Worm (Caenorhabditis elegans): ENCODE measurements around the gene cdh-3.

The cdh-3 gene

ce11 chrIII:7710943-7711342, 43.3 kb downstream of the cdh-3 start (continued):
- TF ChIP-seq nhr-77 (tag; optimal IDR thresholded peaks at IDR 0.05): no peak
- TF ChIP-seq ZK337.2 (GFP tag; IDR thresholded peaks at IDR 0.05): no peak
- no peak for TF ChIP-seq mxl-2 (GFP tag; conservative IDR thresholded peaks at IDR 0.05)
- no peak for TF ChIP-seq spr-3 (GFP tag; optimal IDR thresholded peaks at IDR 0.05)
- peak; percentile 36 for TF ChIP-seq dpl-1 (GFP tag; optimal IDR thresholded peaks at IDR 0.05)
- TF ChIP-seq nhr-28 (tag; optimal IDR thresholded peaks at IDR 0.05): peak; percentile 45
- peak; percentile 60 for TF ChIP-seq hmg-1.1 (GFP tag; IDR thresholded peaks at IDR 0.05)
- no peak for TF ChIP-seq jun-1 (tag; optimal IDR thresholded peaks at IDR 0.05)
- TF ChIP-seq nhr-48 (tag; optimal IDR thresholded peaks at IDR 0.05): no peak
- no peak for TF ChIP-seq duxl-1 (tag; optimal IDR thresholded peaks at IDR 0.05; ENCODE audit: poor library complexity)
- TF ChIP-seq daf-19 (GFP tag; conservative IDR thresholded peaks at IDR 0.05): no peak
- TF ChIP-seq daf-16 (GFP tag; optimal IDR thresholded peaks at IDR 0.05): no peak
- peak; percentile 35 for TF ChIP-seq daf-16 (tag; optimal IDR thresholded peaks at IDR 0.05)
- TF ChIP-seq R02D3.7 (tag; optimal IDR thresholded peaks at IDR 0.05): no peak
- no peak for TF ChIP-seq fos-1 (tag; optimal IDR thresholded peaks at IDR 0.05)
- TF ChIP-seq dmd-6 (GFP tag; IDR thresholded peaks at IDR 0.05): no peak; the same call in 1 of the 2 replicates
- peak in 1 of 2 experiments; percentile 57 for TF ChIP-seq lsy-2 (tag; optimal IDR thresholded peaks at IDR 0.05)
- TF ChIP-seq nhr-76 (tag; optimal IDR thresholded peaks at IDR 0.05): no peak

DNA sequence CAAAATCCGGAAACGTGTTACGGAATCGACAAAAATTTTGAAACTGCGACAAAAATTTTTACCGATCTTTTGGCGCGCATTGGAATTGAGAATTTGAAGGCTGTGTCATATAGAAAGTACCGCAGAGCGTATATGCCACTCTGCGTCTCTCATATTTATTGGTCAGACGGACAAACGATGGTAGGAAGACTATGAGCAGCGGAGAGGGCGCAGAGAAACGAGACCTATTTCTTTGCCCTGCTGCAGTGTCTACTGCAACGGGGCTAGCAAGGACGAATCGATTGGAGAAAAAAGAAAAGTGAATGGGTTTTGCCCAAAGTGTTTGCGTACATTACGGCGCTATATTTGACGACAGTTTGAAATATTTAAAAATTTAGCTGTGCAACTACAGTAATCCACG, 44.2 kb downstream of the cdh-3 start:
- TF ChIP-seq Y5F2A.4 (GFP tag; optimal IDR thresholded peaks at IDR 0.05) (no peak), fos-1 (tag; optimal IDR thresholded peaks at IDR 0.05) (no peak), spr-1 (tag; optimal IDR thresholded peaks at IDR 0.05) (no peak), dmd-9 (GFP tag; IDR thresholded peaks at IDR 0.05) (no peak), ceh-20 (GFP tag; IDR thresholded peaks at IDR 0.05) (peak; percentile 58; the same call in 1 of the 2 replicates), pha-4 (GFP tag; IDR thresholded peaks at IDR 0.05) (no peak), pha-4 (tag; optimal IDR thresholded peaks at IDR 0.05) (peak; percentile 28), tra-1 (GFP tag; IDR thresholded peaks at IDR 0.05) (no peak), F10B5.3 (tag; optimal IDR thresholded peaks at IDR 0.05) (no peak), madf-9 (GFP tag; conservative IDR thresholded peaks at IDR 0.05) (0 out of 2 replicates have a peak, but pooled peaks have one; percentile 34), daf-12 (tag; optimal IDR thresholded peaks at IDR 0.05) (no peak), daf-16 (GFP tag; optimal IDR thresholded peaks at IDR 0.05) (no peak), daf-16 (tag; optimal IDR thresholded peaks at IDR 0.05) (peak; percentile 66), ctbp-1 (GFP tag; IDR thresholded peaks at IDR 0.05) (0 out of 2 replicates have a peak, but pooled peaks have one; percentile 57), skn-1 (tag; optimal IDR thresholded peaks at IDR 0.05) (no peak), nhr-25 (tag; optimal IDR thresholded peaks at IDR 0.05; ENCODE audit: borderline replicate concordance, insufficient read depth) (peak; percentile 55), snpc-4 (tag; optimal IDR thresholded peaks at IDR 0.05) (no peak), mdt-29 (GFP tag; IDR thresholded peaks at IDR 0.05) (no peak), F26F4.8 (GFP tag; conservative IDR thresholded peaks at IDR 0.05) (no peak), lin-38 (GFP tag; IDR thresholded peaks at IDR 0.05) (peak; percentile 79), unc-62 (GFP tag; optimal IDR thresholded peaks at IDR 0.05 in 1 of 2) (peak in 1 of 2 experiments; percentile 64), unc-62 (tag; optimal IDR thresholded peaks at IDR 0.05) (no peak), zfp-3 (GFP tag; conservative IDR thresholded peaks at IDR 0.05) (no peak), jun-1 (tag; optimal IDR thresholded peaks at IDR 0.05) (no peak), ceh-28 (tag; optimal IDR thresholded peaks at IDR 0.05) (peak; percentile 30), nhr-77 (tag; optimal IDR thresholded peaks at IDR 0.05) (peak; percentile 29), unc-130 (GFP tag; optimal IDR thresholded peaks at IDR 0.05) (no peak), fkh-10 (GFP tag; optimal IDR thresholded peaks at IDR 0.05) (no peak), T26A8.4 (GFP tag; IDR thresholded peaks at IDR 0.05) (0 out of 2 replicates have a peak, but pooled peaks have one; percentile 13), cey-2 (tag; optimal IDR thresholded peaks at IDR 0.05; ENCODE audit: borderline replicate concordance, insufficient read depth) (no peak), spr-3 (GFP tag; optimal IDR thresholded peaks at IDR 0.05) (no peak), php-3 (GFP tag; IDR thresholded peaks at IDR 0.05) (0 out of 2 replicates have a peak, but pooled peaks have one; percentile 36), egl-43 (GFP tag; IDR thresholded peaks at IDR 0.05) (0 out of 2 replicates have a peak, but pooled peaks have one; percentile 27), hmg-1.1 (GFP tag; IDR thresholded peaks at IDR 0.05) (peak; percentile 80), rbr-2 (tag; optimal IDR thresholded peaks at IDR 0.05) (peak; percentile 82), dmd-6 (GFP tag; IDR thresholded peaks at IDR 0.05) (peak; percentile 37), Y105C5A.15 (GFP tag; IDR thresholded peaks at IDR 0.05) (no peak), nhr-28 (tag; optimal IDR thresholded peaks at IDR 0.05) (peak; percentile 36), lir-3 (tag; optimal IDR thresholded peaks at IDR 0.05) (peak; percentile 33), mep-1 (tag; optimal IDR thresholded peaks at IDR 0.05) (peak; percentile 88)
